Worm (Caenorhabditis elegans): ENCODE measurements around the gene dnj-26.

Gene dnj-26

DNA sequence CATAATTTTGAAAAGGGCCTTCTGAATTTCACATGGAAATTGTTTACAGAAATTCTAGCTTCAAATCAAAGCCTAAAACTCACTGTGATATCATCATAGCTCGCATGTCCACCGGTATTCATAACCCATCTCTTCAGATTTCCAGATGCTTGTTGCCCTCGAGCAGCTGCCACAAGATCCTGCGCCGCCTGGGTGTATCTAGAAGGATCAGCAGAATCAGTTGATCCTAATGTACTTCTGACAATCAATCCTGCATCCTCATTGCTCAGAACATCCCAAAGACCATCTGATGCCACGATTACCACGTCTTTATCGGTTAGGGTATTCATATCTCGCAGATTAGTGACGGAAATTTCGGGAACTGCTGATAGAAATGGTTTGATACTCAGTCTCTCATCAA, 13.4 kb upstream of the dnj-26 start:
- no peak for TF ChIP-seq lin-13 (GFP tag; optimal IDR thresholded peaks at IDR 0.05)
- TF ChIP-seq hlh-17 (GFP tag; optimal IDR thresholded peaks at IDR 0.05; ENCODE audit: borderline replicate concordance) = no peak
- TF ChIP-seq rnt-1 (tag; optimal IDR thresholded peaks at IDR 0.05) = no peak
- no peak for TF ChIP-seq nhr-76 (tag; optimal IDR thresholded peaks at IDR 0.05)
- no peak for TF ChIP-seq unc-86 (tag; optimal IDR thresholded peaks at IDR 0.05)
- no peak for TF ChIP-seq unc-30 (tag; optimal IDR thresholded peaks at IDR 0.05)
- TF ChIP-seq hlh-4 (tag; optimal IDR thresholded peaks at IDR 0.05) = no peak
- no peak for TF ChIP-seq C34B4.2 (tag; optimal IDR thresholded peaks at IDR 0.05)
- TF ChIP-seq ceh-63 (GFP tag; optimal IDR thresholded peaks at IDR 0.05) = no peak
- no peak for TF ChIP-seq aha-1 (tag; optimal IDR thresholded peaks at IDR 0.05)
- TF ChIP-seq jun-1 (tag; optimal IDR thresholded peaks at IDR 0.05) = no peak
- no peak for TF ChIP-seq swsn-7 (tag; optimal IDR thresholded peaks at IDR 0.05)
- TF ChIP-seq nhr-90 (tag; optimal IDR thresholded peaks at IDR 0.05; ENCODE audit: poor library complexity) = no peak
- no peak for TF ChIP-seq nhr-71 (tag; optimal IDR thresholded peaks at IDR 0.05)
- TF ChIP-seq ceh-82 (tag; optimal IDR thresholded peaks at IDR 0.05) = no peak

DNA sequence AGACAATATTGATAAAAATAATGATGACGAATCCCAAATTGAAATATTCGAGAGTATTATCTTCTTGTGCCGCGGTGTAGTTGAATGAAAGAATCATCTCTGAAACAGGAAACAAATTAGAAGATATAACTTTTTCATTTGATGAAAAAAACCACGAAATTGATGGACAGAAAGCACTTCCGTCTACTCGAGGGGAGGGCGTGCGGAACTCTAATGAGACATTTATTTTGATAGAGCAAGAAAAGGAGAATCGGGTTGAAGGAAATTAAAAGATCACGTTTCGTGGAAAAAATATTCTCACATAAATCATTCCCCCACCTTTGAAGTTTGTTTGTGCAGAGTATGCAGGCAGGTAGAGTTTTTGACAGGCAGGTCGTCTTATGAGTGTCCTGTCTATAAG, 8.9 kb upstream of the dnj-26 start, which contains the start of gene sre-14:
sre-14 (minus strand) TSS at position 101 of the 400 bp plus-strand sequence.
- no peak for TF ChIP-seq pax-3 (tag; optimal IDR thresholded peaks at IDR 0.05)
- no peak for TF ChIP-seq fkh-10 (GFP tag; optimal IDR thresholded peaks at IDR 0.05)
- TF ChIP-seq lin-15B (tag; optimal IDR thresholded peaks at IDR 0.05) = no peak
- TF ChIP-seq dsc-1 (tag; optimal IDR thresholded peaks at IDR 0.05) = peak; percentile 22
- no peak for TF ChIP-seq ceh-88 (GFP tag; IDR thresholded peaks at IDR 0.05)
- no peak for TF ChIP-seq jun-1 (tag; optimal IDR thresholded peaks at IDR 0.05)

DNA sequence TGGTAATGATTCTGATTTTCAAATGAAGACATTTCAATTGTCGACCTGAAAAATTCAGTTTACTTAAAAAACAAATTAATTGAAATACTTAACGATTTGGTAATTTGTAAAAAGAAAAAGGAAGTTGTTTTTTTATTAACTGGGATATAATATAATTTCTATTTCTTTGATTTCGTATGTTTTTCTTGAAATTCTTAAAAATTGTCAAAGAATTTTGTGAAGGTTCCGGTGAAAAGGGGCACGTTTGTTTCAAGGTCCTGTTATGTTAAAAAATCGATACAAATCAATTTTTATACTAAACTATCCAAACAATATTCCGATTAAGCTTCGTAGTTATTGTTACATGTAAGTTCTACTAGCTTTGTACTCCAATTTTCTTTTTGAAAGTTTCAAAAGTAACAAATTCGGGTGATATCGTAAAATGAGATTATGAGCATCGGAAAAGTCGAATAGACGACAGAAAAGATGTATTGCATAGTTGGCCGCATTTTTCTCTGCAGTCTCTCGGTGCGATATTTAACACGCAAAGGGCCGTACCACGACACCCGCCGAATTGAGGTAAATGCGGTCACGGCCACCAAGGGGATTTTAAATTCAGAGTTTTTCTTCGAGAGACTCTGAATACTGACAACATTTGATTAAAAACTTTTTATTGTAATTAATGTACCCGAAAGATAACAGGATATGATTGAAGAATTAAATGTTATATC, 6.8 kb upstream of the dnj-26 start, which contains the start of gene Y39C12A.9:
Y39C12A.9 (minus strand) TSS at position 51 of the 710 bp plus-strand sequence.
- TF ChIP-seq zip-4 (GFP tag; optimal IDR thresholded peaks at IDR 0.05) (no peak), rnt-1 (tag; optimal IDR thresholded peaks at IDR 0.05) (peak; percentile 53), hlh-17 (GFP tag; optimal IDR thresholded peaks at IDR 0.05; ENCODE audit: borderline replicate concordance) (no peak), sox-4 (tag; optimal IDR thresholded peaks at IDR 0.05) (no peak), nhr-76 (tag; optimal IDR thresholded peaks at IDR 0.05) (no peak), Y116A8C.19 (tag; optimal IDR thresholded peaks at IDR 0.05; ENCODE audit: borderline replicate concordance) (no peak), ceh-82 (tag; optimal IDR thresholded peaks at IDR 0.05) (peak in 1 of 3 experiments; percentile 4), unc-30 (tag; optimal IDR thresholded peaks at IDR 0.05) (no peak), nhr-11 (tag; optimal IDR thresholded peaks at IDR 0.05) (no peak), elt-3 (tag; optimal IDR thresholded peaks at IDR 0.05) (no peak), tbx-2 (tag; optimal IDR thresholded peaks at IDR 0.05) (no peak), unc-86 (tag; optimal IDR thresholded peaks at IDR 0.05) (no peak), egl-13 (tag; optimal IDR thresholded peaks at IDR 0.05) (no peak), lin-35 (GFP tag; optimal IDR thresholded peaks at IDR 0.05) (no peak), F16B12.6 (tag; optimal IDR thresholded peaks at IDR 0.05) (no peak), alr-1 (tag; optimal IDR thresholded peaks at IDR 0.05; ENCODE audit: borderline replicate concordance) (no peak), lin-15B (tag; optimal IDR thresholded peaks at IDR 0.05) (no peak), lin-39 (tag; optimal IDR thresholded peaks at IDR 0.05) (no peak), dpl-1 (GFP tag; optimal IDR thresholded peaks at IDR 0.05) (peak in 1 of 3 experiments; percentile 20), fos-1 (tag; optimal IDR thresholded peaks at IDR 0.05) (no peak), ztf-4 (tag; optimal IDR thresholded peaks at IDR 0.05) (no peak), blmp-1 (tag; optimal IDR thresholded peaks at IDR 0.05) (no peak), lir-3 (tag; optimal IDR thresholded peaks at IDR 0.05; ENCODE audit: poor library complexity) (no peak), unc-130 (tag; optimal IDR thresholded peaks at IDR 0.05) (no peak), mep-1 (tag; optimal IDR thresholded peaks at IDR 0.05) (no peak), skn-1 (tag; optimal IDR thresholded peaks at IDR 0.05) (no peak), xbp-1 (tag; optimal IDR thresholded peaks at IDR 0.05) (no peak), efl-1 (optimal IDR thresholded peaks at IDR 0.05) (peak in 1 of 2 experiments; percentile 44), efl-1 (GFP tag; optimal IDR thresholded peaks at IDR 0.05 in 1 of 2) (no peak), snpc-4 (tag; optimal IDR thresholded peaks at IDR 0.05) (no peak), ceh-63 (GFP tag; optimal IDR thresholded peaks at IDR 0.05) (no peak), nhr-12 (tag; optimal IDR thresholded peaks at IDR 0.05) (no peak), nhr-47 (tag; optimal IDR thresholded peaks at IDR 0.05) (no peak), lsy-2 (tag; optimal IDR thresholded peaks at IDR 0.05) (peak in 1 of 2 experiments; percentile 49), hpl-2 (GFP tag; optimal IDR thresholded peaks at IDR 0.05) (no peak), grh-1 (GFP tag; IDR thresholded peaks at IDR 0.05) (no peak)
